Fruit fly (Drosophila melanogaster) whole organism, pupa: ENCODE results near the gene mRpL4.

Experiments
- CG10348 ChIP-seq: fragments of 200-800 bp; sonication (Bioruptor generic); IDR thresholded peaks from 2 replicates; pipeline ENCODE4 v1.3.6; 2022; ENCODE audit warnings: missing biosample characterization, missing genetic modification characterization
- CG12605 ChIP-seq: fragments of 200-800 bp; sonication (Bioruptor generic); IDR thresholded peaks from 2 replicates; pipeline ENCODE4 v1.3.6; 2022; ENCODE audit warnings: missing biosample characterization, missing genetic modification characterization
- CG13204 ChIP-seq: fragments of 200-800 bp; sonication (Bioruptor generic); optimal IDR thresholded peaks from 2 replicates; lab custom pipeline; 2018; ENCODE audit warnings: missing biosample characterization, mild to moderate bottlenecking, missing genetic modification characterization, moderate library complexity
- CG14655 ChIP-seq: fragments of 200-800 bp; sonication (Bioruptor generic); optimal IDR thresholded peaks from 3 replicates; lab custom pipeline; 2017; ENCODE audit warnings: mild to moderate bottlenecking, missing biosample characterization, missing genetic modification reagents, missing genetic modification characterization
- CG15710 ChIP-seq: fragments of 200-800 bp; sonication (Bioruptor generic); optimal IDR thresholded peaks from 2 replicates; lab custom pipeline; 2018; ENCODE audit warnings: missing biosample characterization, mild to moderate bottlenecking, missing genetic modification characterization, moderate library complexity
- CG17806 ChIP-seq: fragments of 200-800 bp; sonication (Bioruptor generic); optimal IDR thresholded peaks from 2 replicates; lab custom pipeline; 2018; ENCODE audit warnings: missing biosample characterization, mild to moderate bottlenecking, missing genetic modification characterization, moderate library complexity
- CG32121 ChIP-seq: fragments of 200-800 bp; sonication (Bioruptor generic); IDR thresholded peaks from 2 replicates; pipeline ENCODE4 v1.3.6; 2022; ENCODE audit warnings: missing biosample characterization, missing genetic modification characterization
- CG34367 ChIP-seq: fragments of 200-800 bp; sonication (Bioruptor generic); optimal IDR thresholded peaks from 2 replicates; lab custom pipeline; 2018; ENCODE audit warnings: missing biosample characterization, mild to moderate bottlenecking, missing genetic modification characterization
- CG4496 ChIP-seq: fragments of 200-800 bp; sonication (Bioruptor generic); IDR thresholded peaks from 3 replicates; pipeline ENCODE4 v1.3.6; 2022; ENCODE audit warnings: missing biosample characterization, missing genetic modification characterization
- CG8159 ChIP-seq: fragments of 200-800 bp; sonication (Bioruptor generic); optimal IDR thresholded peaks from 3 replicates; lab custom pipeline; 2018; ENCODE audit warnings: missing biosample characterization, mild to moderate bottlenecking, missing genetic modification characterization, moderate library complexity
- CG8301 ChIP-seq: fragments of 200-800 bp; sonication (Bioruptor generic); optimal IDR thresholded peaks from 2 replicates; lab custom pipeline; 2018; ENCODE audit warnings: missing biosample characterization, mild to moderate bottlenecking, missing genetic modification characterization
- CG9948 ChIP-seq: fragments of 200-800 bp; sonication (Bioruptor generic); optimal IDR thresholded peaks from 2 replicates; lab custom pipeline; 2018; ENCODE audit warnings: missing biosample characterization, mild to moderate bottlenecking, missing genetic modification characterization, moderate library complexity
- D1 ChIP-seq: fragments of 200-800 bp; sonication (Bioruptor generic); optimal IDR thresholded peaks from 2 replicates; lab custom pipeline; 2018; ENCODE audit warnings: missing biosample characterization, mild to moderate bottlenecking, missing genetic modification characterization, moderate library complexity
- EcR ChIP-seq: fragments of 200-800 bp; sonication (Bioruptor generic); optimal IDR thresholded peaks from 3 replicates; lab custom pipeline; 2019; ENCODE audit warnings: missing biosample characterization, missing genetic modification characterization, mild to moderate bottlenecking, moderate library complexity, missing genetic modification reagents
- Ets98B ChIP-seq: fragments of 200-800 bp; sonication (Bioruptor generic); IDR thresholded peaks from 2 replicates; pipeline ENCODE4 v1.3.6; 2022; ENCODE audit warnings: missing biosample characterization, missing genetic modification characterization
- Pif1A ChIP-seq: fragments of 200-800 bp; sonication (Bioruptor generic); optimal IDR thresholded peaks from 3 replicates; lab custom pipeline; 2016; ENCODE audit warnings: missing biosample characterization, missing genetic modification characterization
- Pif1B ChIP-seq: fragments of 200-800 bp; sonication (Bioruptor generic); optimal IDR thresholded peaks from 3 replicates; lab custom pipeline; 2016; ENCODE audit warnings: missing biosample characterization, missing genetic modification characterization
- Snoo ChIP-seq: fragments of 200-800 bp; sonication (Bioruptor generic); optimal IDR thresholded peaks from 3 replicates; lab custom pipeline; 2017; ENCODE audit warnings: missing biosample characterization, mild to moderate bottlenecking, missing genetic modification characterization, inconsistent platforms
- fd96Ca ChIP-seq: fragments of 200-800 bp; sonication (Bioruptor generic); IDR thresholded peaks from 3 replicates; pipeline ENCODE4 v1.3.6; 2022; ENCODE audit warnings: missing biosample characterization, missing genetic modification characterization
- gl ChIP-seq: fragments of 200-800 bp; sonication (Bioruptor generic); optimal IDR thresholded peaks from 2 replicates; lab custom pipeline; 2018; ENCODE audit warnings: missing biosample characterization, mild to moderate bottlenecking, missing genetic modification characterization
- rn ChIP-seq: fragments of 200-800 bp; sonication (Bioruptor generic); IDR thresholded peaks from 2 replicates; pipeline ENCODE4 v1.3.6; 2022; ENCODE audit warnings: missing biosample characterization, missing genetic modification characterization

Gene mRpL4

dm6 chr2L:16324833-16325232 is 4.1 kb downstream of the mRpL4 start:
- TF ChIP-seq Snoo, result peak; percentile 10
- TF ChIP-seq CG13204 (GFP tag; lab: Kevin White, UChicago), result peak; percentile 78
- TF ChIP-seq fd96Ca (GFP tag; lab: Robert Waterston, UW), result peak; percentile 35; the same call in 1 of the 3 replicates
- peak; percentile 79 for TF ChIP-seq CG4496 (GFP tag; lab: Robert Waterston, UW)
- TF ChIP-seq CG17806, result no peak
- TF ChIP-seq CG14655 (GFP tag; lab: Kevin White, UChicago), result peak; percentile 13
- no peak for TF ChIP-seq gl
- TF ChIP-seq CG8159 (tag; lab: Kevin White, UChicago), result peak; percentile 8
- peak; percentile 31; the same call in 1 of the 2 replicates for TF ChIP-seq Ets98B (GFP tag; lab: Robert Waterston, UW)
- TF ChIP-seq CG8301, result no peak
- peak; percentile 36 for TF ChIP-seq Pif1A (GFP tag; lab: Kevin White, UChicago)
- TF ChIP-seq EcR, result peak; percentile 60
- TF ChIP-seq CG12605, result peak; percentile 92
- TF ChIP-seq CG15710, result no peak
- peak; percentile 32; the same call in 1 of the 2 replicates for TF ChIP-seq CG32121 (GFP tag; lab: Robert Waterston, UW)
- peak; percentile 57 for TF ChIP-seq Pif1B (GFP tag; lab: Kevin White, UChicago)

- no peak for TF ChIP-seq CG17806
- no peak for TF ChIP-seq CG13204 (GFP tag; lab: Kevin White, UChicago)
- TF ChIP-seq Ets98B (GFP tag; lab: Robert Waterston, UW), result no peak
- no peak for TF ChIP-seq CG14655 (GFP tag; lab: Kevin White, UChicago)
- no peak for TF ChIP-seq CG4496 (GFP tag; lab: Robert Waterston, UW)
- TF ChIP-seq EcR, result no peak
- TF ChIP-seq Snoo, result no peak
- no peak for TF ChIP-seq Pif1A (GFP tag; lab: Kevin White, UChicago)
- no peak for TF ChIP-seq CG32121 (GFP tag; lab: Robert Waterston, UW)
- no peak for TF ChIP-seq Pif1B (GFP tag; lab: Kevin White, UChicago)
- no peak for TF ChIP-seq CG10348 (GFP tag; lab: Robert Waterston, UW)
- TF ChIP-seq rn, result no peak
- TF ChIP-seq CG12605, result no peak
- TF ChIP-seq CG9948 (tag; lab: Kevin White, UChicago), result no peak
- no peak for TF ChIP-seq D1
Observed at dm6 chr2L:16323544-16323943, 5.4 kb downstream of the mRpL4 start.

dm6 chr2L:16321872-16322631 is 6.9 kb downstream of the mRpL4 start:
- TF ChIP-seq CG14655 (GFP tag; lab: Kevin White, UChicago), result no peak
- TF ChIP-seq Pif1A (GFP tag; lab: Kevin White, UChicago), result no peak
- no peak for TF ChIP-seq D1
- TF ChIP-seq Snoo, result no peak
- no peak for TF ChIP-seq Ets98B (GFP tag; lab: Robert Waterston, UW)
- no peak for TF ChIP-seq CG15710
- no peak for TF ChIP-seq CG4496 (GFP tag; lab: Robert Waterston, UW)
- TF ChIP-seq CG17806, result no peak
- no peak for TF ChIP-seq CG34367 (tag; lab: Kevin White, UChicago)
- no peak for TF ChIP-seq Pif1B (GFP tag; lab: Kevin White, UChicago)
- no peak for TF ChIP-seq rn
- no peak for TF ChIP-seq CG9948 (tag; lab: Kevin White, UChicago)
- no peak for TF ChIP-seq CG10348 (GFP tag; lab: Robert Waterston, UW)
- TF ChIP-seq CG8301, result no peak
- no peak for TF ChIP-seq CG32121 (GFP tag; lab: Robert Waterston, UW)
- no peak for TF ChIP-seq fd96Ca (GFP tag; lab: Robert Waterston, UW)
- no peak for TF ChIP-seq CG13204 (GFP tag; lab: Kevin White, UChicago)
- TF ChIP-seq EcR, result no peak
- TF ChIP-seq CG12605, result no peak

dm6 chr2L:16321209-16321608 is 7.7 kb downstream of the mRpL4 start:
- TF ChIP-seq CG4496 (GFP tag; lab: Robert Waterston, UW) (0 out of 3 replicates have a peak, but pooled peaks have one; percentile 23), CG9948 (tag; lab: Kevin White, UChicago) (no peak)

- TF ChIP-seq fd96Ca (GFP tag; lab: Robert Waterston, UW) (no peak), CG12605 (no peak)
Observed at dm6 chr2L:16320428-16320827, 8.5 kb downstream of the mRpL4 start.

- no peak for TF ChIP-seq Ets98B (GFP tag; lab: Robert Waterston, UW)
- TF ChIP-seq D1, result no peak
- TF ChIP-seq CG9948 (tag; lab: Kevin White, UChicago), result no peak
Observed at dm6 chr2L:16319743-16320142, 9.2 kb downstream of the mRpL4 start.
